Worm (Caenorhabditis elegans) whole organism, L2 larva: ENCODE measurements around the gene F41G4.13.

Experiments used
- gmeb-1 ChIP-seq: fragments of 150-350 bp; optimal IDR thresholded peaks from 2 replicates; lab custom pipeline; 2014; ENCODE audit warnings: missing biosample characterization, missing genetic modification characterization
- nhr-12 ChIP-seq: fragments of 150-350 bp; optimal IDR thresholded peaks from 2 replicates; lab custom pipeline; 2014; ENCODE audit warnings: missing biosample characterization, missing genetic modification characterization

- TF ChIP-seq gmeb-1 (tag; lab: Kevin White, UChicago): no peak
- no peak for TF ChIP-seq nhr-12 (tag; lab: Kevin White, UChicago)
Observed at ce11 chrX:16836304-16836703, 1.7 kb upstream of the F41G4.13 start, which contains the start of gene F41G4.7.
